Worm (Caenorhabditis elegans) whole organism, midembryonic: ENCODE results near the gene spas-1.

Experiments
- cog-1 ChIP-seq: sonication (generic microtip); optimal IDR thresholded peaks from 2 replicates; lab custom pipeline; 2016; ENCODE audit warnings: missing genetic modification characterization, missing compliant biosample characterization
- flt-1 ChIP-seq: fragments of 200-800 bp; sonication (Bioruptor generic); IDR thresholded peaks from 2 replicates; pipeline ENCODE4 v1.3.6; 2022; ENCODE audit warnings: missing genetic modification characterization, missing compliant biosample characterization
- klf-2 ChIP-seq: fragments of 200-800 bp; sonication (Bioruptor generic); conservative IDR thresholded peaks from 2 replicates; pipeline ENCODE4 v1.3.6; 2022; ENCODE audit warnings: missing genetic modification reagents, missing genetic modification characterization, missing compliant biosample characterization
- med-1 ChIP-seq: sonication (generic microtip); optimal IDR thresholded peaks from 2 replicates; lab custom pipeline; 2017; ENCODE audit warnings: missing genetic modification characterization, mild to moderate bottlenecking, missing compliant biosample characterization, antibody characterized with exemption, missing genetic modification reagents; ENCODE audit not compliant: insufficient read depth
- ref-1 ChIP-seq: fragments of 200-800 bp; sonication (Bioruptor generic); conservative IDR thresholded peaks from 2 replicates; pipeline ENCODE4 v1.3.6; 2022; ENCODE audit warnings: missing genetic modification reagents, missing genetic modification characterization, missing compliant biosample characterization
- tab-1 ChIP-seq: fragments of 200-800 bp; sonication (Bioruptor generic); IDR thresholded peaks from 2 replicates; pipeline ENCODE4 v1.3.6; 2022; ENCODE audit warnings: missing genetic modification characterization, missing compliant biosample characterization
- ztf-29 ChIP-seq: fragments of 200-800 bp; sonication (Bioruptor generic); IDR thresholded peaks from 2 replicates; pipeline ENCODE4 v1.3.6; 2022; ENCODE audit warnings: missing genetic modification reagents, missing genetic modification characterization, missing compliant biosample characterization

- no peak for TF ChIP-seq flt-1 (GFP tag; lab: Robert Waterston, UW)
- TF ChIP-seq ref-1 (GFP tag; lab: Robert Waterston, UW) = no peak
- TF ChIP-seq klf-2 (GFP tag; lab: Robert Waterston, UW) = no peak
- no peak for TF ChIP-seq cog-1 (tag; lab: Kevin White, UChicago)
- no peak for TF ChIP-seq med-1 (GFP tag; lab: Kevin White, UChicago)
- TF ChIP-seq ztf-29 (GFP tag; lab: Robert Waterston, UW) = no peak
- TF ChIP-seq tab-1 (GFP tag; lab: Robert Waterston, UW) = no peak
Measured at ce11 chrV:9208878-9209277, 33.3 kb downstream of the spas-1 start.
